Worm (Caenorhabditis elegans): ENCODE data around the gene frm-8.
A peak's percentile ranks its signal among the peaks of the same experiment; 100 is the strongest.

ce11 chrIII:3174985-3175384 is 44.0 kb downstream of the frm-8 start, which contains the start of gene R148.3:
- TF ChIP-seq nhr-11 (tag; optimal IDR thresholded peaks at IDR 0.05) (no peak), pha-4 (tag; optimal IDR thresholded peaks at IDR 0.05) (no peak), ceh-30 (tag; optimal IDR thresholded peaks at IDR 0.05) (peak; percentile 6), ceh-48 (tag; optimal IDR thresholded peaks at IDR 0.05) (peak; percentile 52), elt-4 (tag; optimal IDR thresholded peaks at IDR 0.05) (no peak), unc-55 (GFP tag; optimal IDR thresholded peaks at IDR 0.05) (no peak), ama-1 (optimal IDR thresholded peaks at IDR 0.05) (no peak), fkh-10 (GFP tag; optimal IDR thresholded peaks at IDR 0.05) (no peak), dmd-4 (tag; optimal IDR thresholded peaks at IDR 0.05; ENCODE audit: borderline replicate concordance) (peak; percentile 78), elt-2 (tag; optimal IDR thresholded peaks at IDR 0.05) (peak; percentile 88), pqm-1 (tag; optimal IDR thresholded peaks at IDR 0.05) (no peak), K02D7.2 (tag; optimal IDR thresholded peaks at IDR 0.05) (peak; percentile 76)

All from whole organism, late embryonic.